Fruit fly (Drosophila melanogaster): Measurements from ENCODE around the gene CG32119.

The CG32119 gene

DNA sequence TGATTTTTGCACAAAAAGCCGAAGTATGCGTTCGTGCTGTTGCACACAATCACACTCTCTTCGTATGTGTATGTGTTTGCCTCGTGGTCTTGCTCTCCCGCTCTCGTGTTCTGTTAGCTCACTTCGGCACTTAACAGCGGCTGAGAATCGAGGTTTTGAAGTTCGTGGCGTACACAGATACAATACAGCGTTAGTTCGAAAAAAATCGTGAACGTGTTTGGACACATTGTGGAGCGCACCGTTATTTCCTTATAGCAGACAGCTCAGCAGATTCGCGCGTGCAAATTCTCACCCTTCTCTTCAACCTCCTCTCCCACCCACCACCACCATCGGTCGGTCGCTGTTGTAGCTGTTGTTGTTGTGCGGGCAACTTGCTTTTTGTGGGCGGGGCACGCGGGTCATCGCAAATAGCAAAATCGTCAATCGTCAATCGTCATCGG, 20.0 kb downstream of the CG32119 start, which contains the start of gene caps (continued):
- peak in 1 of 2 experiments; percentile 68 for TF ChIP-seq crp (GFP tag; optimal IDR thresholded peaks at IDR 0.05)
- TF ChIP-seq CG1024 (GFP tag; IDR thresholded peaks at IDR 0.05), result 0 out of 2 replicates have a peak, but pooled peaks have one; percentile 30
- TF ChIP-seq Atf3 (GFP tag; optimal IDR thresholded peaks at IDR 0.05), result no peak
- peak; percentile 37 for TF ChIP-seq CG17829 (tag; optimal IDR thresholded peaks at IDR 0.05)
- peak; percentile 61 for TF ChIP-seq Adf1 (GFP tag; IDR thresholded peaks at IDR 0.05)
- TF ChIP-seq CG17328 (GFP tag; IDR thresholded peaks at IDR 0.05), result no peak; the same call in 1 of the 2 replicates
- no peak for TF ChIP-seq Atf-2 (GFP tag; optimal IDR thresholded peaks at IDR 0.05)
- TF ChIP-seq onecut (GFP tag; IDR thresholded peaks at IDR 0.05), result peak; percentile 16; the same call in 1 of the 2 replicates
- peak; percentile 28 for TF ChIP-seq lilli (GFP tag; optimal IDR thresholded peaks at IDR 0.05)
- TF ChIP-seq ci (GFP tag; IDR thresholded peaks at IDR 0.05), result peak; percentile 53; the same call in 2 of the 3 replicates
- TF ChIP-seq NfI (GFP tag; optimal IDR thresholded peaks at IDR 0.05), result peak; percentile 25
- peak; percentile 64 for TF ChIP-seq CG12071 (GFP tag; optimal IDR thresholded peaks at IDR 0.05)
- TF ChIP-seq CG2678 (tag; optimal IDR thresholded peaks at IDR 0.05), result peak; percentile 36
- TF ChIP-seq CG30431 (GFP tag; optimal IDR thresholded peaks at IDR 0.05), result no peak
- no peak for TF ChIP-seq CG18619 (GFP tag; optimal IDR thresholded peaks at IDR 0.05)
- peak; percentile 78 for TF ChIP-seq sd (tag; optimal IDR thresholded peaks at IDR 0.05)
- no peak for TF ChIP-seq CG4730 (GFP tag; IDR thresholded peaks at IDR 0.05)
- TF ChIP-seq wek (GFP tag; optimal IDR thresholded peaks at IDR 0.05), result peak; percentile 24
- peak; percentile 37 for TF ChIP-seq Max (GFP tag; optimal IDR thresholded peaks at IDR 0.05)
- TF ChIP-seq exex (tag; optimal IDR thresholded peaks at IDR 0.05), result peak; percentile 2
- peak; percentile 37 for TF ChIP-seq CG2202 (tag; optimal IDR thresholded peaks at IDR 0.05)
- TF ChIP-seq sim (GFP tag; IDR thresholded peaks at IDR 0.05), result no peak
- TF ChIP-seq lov (optimal IDR thresholded peaks at IDR 0.05), result no peak
- TF ChIP-seq lov (GFP tag; IDR thresholded peaks at IDR 0.05), result 0 out of 3 replicates have a peak, but pooled peaks have one; percentile 67
- peak; percentile 89 for TF ChIP-seq CG4360 (GFP tag; IDR thresholded peaks at IDR 0.05)
- TF ChIP-seq chinmo (GFP tag; IDR thresholded peaks at IDR 0.05; ENCODE audit: partially characterized antibody), result peak; percentile 99
- peak; percentile 35 for TF ChIP-seq CG10147 (GFP tag; optimal IDR thresholded peaks at IDR 0.05)
- TF ChIP-seq Jarid2 (GFP tag; optimal IDR thresholded peaks at IDR 0.05), result peak; percentile 100
- TF ChIP-seq Bdp1 (GFP tag; optimal IDR thresholded peaks at IDR 0.05), result peak; percentile 3
- no peak for TF ChIP-seq CG14050 (GFP tag; IDR thresholded peaks at IDR 0.05)
- TF ChIP-seq CG7987 (GFP tag; optimal IDR thresholded peaks at IDR 0.05), result peak; percentile 81
- peak; percentile 10 for TF ChIP-seq CHES-1-like (GFP tag; optimal IDR thresholded peaks at IDR 0.05)
- no peak for TF ChIP-seq CG14667 (GFP tag; IDR thresholded peaks at IDR 0.05)
- peak; percentile 12 for TF ChIP-seq CG2120 (GFP tag; optimal IDR thresholded peaks at IDR 0.05)
- peak; percentile 10 for TF ChIP-seq CG1603 (tag; optimal IDR thresholded peaks at IDR 0.05)
- TF ChIP-seq kah (GFP tag; optimal IDR thresholded peaks at IDR 0.05), result peak; percentile 11
- TF ChIP-seq CG3163 (GFP tag; optimal IDR thresholded peaks at IDR 0.05), result peak; percentile 1
- no peak for TF ChIP-seq CG4854 (GFP tag; optimal IDR thresholded peaks at IDR 0.05)
- TF ChIP-seq fd64A (GFP tag; optimal IDR thresholded peaks at IDR 0.05), result peak; percentile 60
- TF ChIP-seq CG15479 (GFP tag; optimal IDR thresholded peaks at IDR 0.05), result peak; percentile 88
- TF ChIP-seq yki (optimal IDR thresholded peaks at IDR 0.05), result peak; percentile 64
- peak; percentile 71 for TF ChIP-seq CG10543 (GFP tag; optimal IDR thresholded peaks at IDR 0.05)
- peak; percentile 22 for TF ChIP-seq chn (GFP tag; optimal IDR thresholded peaks at IDR 0.05)
- TF ChIP-seq Nf-YC (tag; optimal IDR thresholded peaks at IDR 0.05), result peak; percentile 37
- TF ChIP-seq Hmr (GFP tag; optimal IDR thresholded peaks at IDR 0.05), result peak; percentile 56
- 0 out of 3 replicates have a peak, but pooled peaks have one; percentile 32 for TF ChIP-seq CG16813 (GFP tag; IDR thresholded peaks at IDR 0.05; ENCODE audit: partially characterized antibody)
- TF ChIP-seq D19A (tag; optimal IDR thresholded peaks at IDR 0.05), result peak; percentile 30
- TF ChIP-seq Tbp (GFP tag; optimal IDR thresholded peaks at IDR 0.05), result peak; percentile 15
- TF ChIP-seq Scr (GFP tag; IDR thresholded peaks at IDR 0.05; ENCODE audit: partially characterized antibody), result peak; percentile 58
- peak; percentile 100 for TF ChIP-seq Deaf1 (tag; optimal IDR thresholded peaks at IDR 0.05)

All from whole organism, embryonic.